Worm (Caenorhabditis elegans): Measurements from ENCODE around the gene sas-7.

Gene sas-7

ce11 chrIII:10320788-10321187 lies at the start of gene sas-7:
TSS of gene sas-7 (plus strand) at chrIII:10321019.
- TF ChIP-seq lsy-2 (tag; optimal IDR thresholded peaks at IDR 0.05) (no peak), dmd-4 (tag; optimal IDR thresholded peaks at IDR 0.05) (no peak), unc-55 (GFP tag; optimal IDR thresholded peaks at IDR 0.05) (peak; percentile 5)

DNA sequence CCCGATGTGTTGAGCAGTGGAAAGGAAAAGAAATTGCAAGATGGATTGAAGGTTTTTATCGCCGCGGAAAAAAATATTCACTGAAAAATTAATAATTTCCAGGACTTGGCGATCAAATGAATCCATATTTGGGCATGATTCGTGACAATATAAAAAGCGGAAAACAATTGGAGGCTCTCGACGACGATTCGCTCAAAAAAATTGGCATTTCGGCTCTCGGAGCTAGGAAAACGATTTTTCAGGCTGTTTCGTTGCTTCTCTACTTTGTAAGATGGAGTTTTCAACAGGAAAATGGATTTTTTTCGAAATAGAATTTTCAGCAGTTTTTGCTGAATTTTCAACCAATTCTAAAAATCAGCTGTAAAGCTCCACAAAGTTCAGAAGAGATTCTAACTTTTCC lies 49.0 kb upstream of the sas-7 start:
- TF ChIP-seq mbf-1 (tag; optimal IDR thresholded peaks at IDR 0.05) (no peak), nhr-11 (tag; optimal IDR thresholded peaks at IDR 0.05) (no peak)

- TF ChIP-seq Y55F3AM.14 (GFP tag; optimal IDR thresholded peaks at IDR 0.05) (no peak), R02D3.7 (tag; optimal IDR thresholded peaks at IDR 0.05) (no peak), nhr-6 (tag; optimal IDR thresholded peaks at IDR 0.05) (no peak), alr-1 (tag; optimal IDR thresholded peaks at IDR 0.05) (no peak), ztf-11 (tag; optimal IDR thresholded peaks at IDR 0.05) (no peak), unc-39 (tag; optimal IDR thresholded peaks at IDR 0.05) (no peak), nhr-237 (tag; optimal IDR thresholded peaks at IDR 0.05) (no peak), skn-1 (tag; optimal IDR thresholded peaks at IDR 0.05) (no peak), zag-1 (tag; optimal IDR thresholded peaks at IDR 0.05) (no peak), lsy-2 (tag; optimal IDR thresholded peaks at IDR 0.05) (no peak), F13H6.1 (tag; optimal IDR thresholded peaks at IDR 0.05) (no peak)
Measured at ce11 chrIII:10278826-10279225, 42.0 kb upstream of the sas-7 start, which contains the start of gene pad-2. TSS of gene pad-2 (plus strand) at chrIII:10279126.

ce11 chrIII:10284214-10284613 lies 36.6 kb upstream of the sas-7 start:
- TF ChIP-seq nhr-129 (tag; optimal IDR thresholded peaks at IDR 0.05) (peak; percentile 17), nhr-10 (tag; optimal IDR thresholded peaks at IDR 0.05) (no peak), snpc-4 (tag; optimal IDR thresholded peaks at IDR 0.05) (no peak), ceh-16 (tag; optimal IDR thresholded peaks at IDR 0.05) (no peak), zag-1 (tag; optimal IDR thresholded peaks at IDR 0.05) (peak; percentile 90), lsy-2 (tag; optimal IDR thresholded peaks at IDR 0.05) (peak in 1 of 2 experiments; percentile 71), sem-4 (tag; optimal IDR thresholded peaks at IDR 0.05) (peak; percentile 56), aly-2 (tag; optimal IDR thresholded peaks at IDR 0.05) (no peak), ama-1 (optimal IDR thresholded peaks at IDR 0.05) (no peak), unc-55 (GFP tag; optimal IDR thresholded peaks at IDR 0.05) (peak; percentile 75), alr-1 (tag; optimal IDR thresholded peaks at IDR 0.05) (no peak), sma-9 (GFP tag; optimal IDR thresholded peaks at IDR 0.05) (peak; percentile 48), sma-9 (tag; optimal IDR thresholded peaks at IDR 0.05) (no peak), ztf-4 (tag; optimal IDR thresholded peaks at IDR 0.05) (peak; percentile 15), ceh-82 (tag; optimal IDR thresholded peaks at IDR 0.05) (peak; percentile 22), ZK546.5 (tag; optimal IDR thresholded peaks at IDR 0.05) (no peak), Y55F3AM.14 (GFP tag; optimal IDR thresholded peaks at IDR 0.05) (peak; percentile 54), lin-39 (tag; optimal IDR thresholded peaks at IDR 0.05) (no peak), nhr-6 (tag; optimal IDR thresholded peaks at IDR 0.05) (peak; percentile 33), egl-27 (tag; optimal IDR thresholded peaks at IDR 0.05) (peak; percentile 72), nhr-21 (tag; optimal IDR thresholded peaks at IDR 0.05) (no peak), nhr-25 (tag; optimal IDR thresholded peaks at IDR 0.05) (no peak), crh-2 (tag; optimal IDR thresholded peaks at IDR 0.05) (peak; percentile 57), nhr-77 (tag; optimal IDR thresholded peaks at IDR 0.05) (no peak), skn-1 (tag; optimal IDR thresholded peaks at IDR 0.05) (no peak), nhr-11 (tag; optimal IDR thresholded peaks at IDR 0.05) (no peak), R02D3.7 (tag; optimal IDR thresholded peaks at IDR 0.05) (no peak), nhr-237 (tag; optimal IDR thresholded peaks at IDR 0.05) (no peak), elt-1 (tag; optimal IDR thresholded peaks at IDR 0.05) (no peak), mab-5 (tag; optimal IDR thresholded peaks at IDR 0.05) (peak; percentile 66), dmd-4 (tag; optimal IDR thresholded peaks at IDR 0.05) (no peak), C34F6.9 (tag; optimal IDR thresholded peaks at IDR 0.05) (peak; percentile 77), fos-1 (tag; optimal IDR thresholded peaks at IDR 0.05) (no peak), F13H6.1 (tag; optimal IDR thresholded peaks at IDR 0.05) (peak; percentile 69), peb-1 (tag; optimal IDR thresholded peaks at IDR 0.05) (no peak), mbf-1 (tag; optimal IDR thresholded peaks at IDR 0.05) (no peak), gmeb-1 (tag; optimal IDR thresholded peaks at IDR 0.05) (no peak), nhr-23 (tag; optimal IDR thresholded peaks at IDR 0.05) (no peak), mdl-1 (tag; optimal IDR thresholded peaks at IDR 0.05) (peak; percentile 61 to 92), sma-3 (GFP tag; optimal IDR thresholded peaks at IDR 0.05) (no peak), ztf-11 (tag; optimal IDR thresholded peaks at IDR 0.05) (no peak), lin-11 (tag; optimal IDR thresholded peaks at IDR 0.05) (peak; percentile 65), ztf-1 (GFP tag; conservative IDR thresholded peaks at IDR 0.05) (no peak), unc-39 (tag; optimal IDR thresholded peaks at IDR 0.05) (no peak), nhr-12 (tag; optimal IDR thresholded peaks at IDR 0.05) (no peak), blmp-1 (tag; optimal IDR thresholded peaks at IDR 0.05; ENCODE audit: insufficient read depth) (no peak), lin-13 (GFP tag; optimal IDR thresholded peaks at IDR 0.05) (peak; percentile 73)
